Worm (Caenorhabditis elegans) whole organism, early embryonic: ENCODE data around the gene rsp-1.

ENCODE experiments used
- B0310.2 ChIP-seq: sonication (generic microtip); optimal IDR thresholded peaks from 2 replicates; lab custom pipeline; 2016; ENCODE audit warnings: mild to moderate bottlenecking, missing genetic modification characterization, missing compliant biosample characterization
- F13C5.2 ChIP-seq: sonication (generic microtip); optimal IDR thresholded peaks from 2 replicates; lab custom pipeline; 2017; ENCODE audit warnings: mild to moderate bottlenecking, missing genetic modification characterization, inconsistent platforms, missing compliant biosample characterization
- aly-1 ChIP-seq: sonication (generic microtip); optimal IDR thresholded peaks from 2 replicates; lab custom pipeline; 2016; ENCODE audit warnings: missing genetic modification characterization, missing compliant biosample characterization
- ama-1 ChIP-seq: fragments of 150-350 bp; optimal IDR thresholded peaks from 2 replicates; lab custom pipeline; 2014
- ceh-13 ChIP-seq: fragments of 200-800 bp; sonication (Bioruptor generic); optimal IDR thresholded peaks from 2 replicates; lab custom pipeline; 2018; ENCODE audit warnings: mild to moderate bottlenecking, missing genetic modification characterization, missing compliant biosample characterization
- ceh-36 ChIP-seq: sonication (generic microtip); optimal IDR thresholded peaks from 2 replicates; lab custom pipeline; 2016; ENCODE audit warnings: missing genetic modification characterization, inconsistent platforms, missing compliant biosample characterization
- ets-7 ChIP-seq: sonication (generic microtip); optimal IDR thresholded peaks from 2 replicates; lab custom pipeline; 2016; ENCODE audit warnings: missing genotype, missing genetic modification characterization, missing compliant biosample characterization
- flt-1 ChIP-seq: fragments of 200-800 bp; sonication (Bioruptor generic); IDR thresholded peaks from 2 replicates; pipeline ENCODE4 v1.3.6; 2022; ENCODE audit warnings: missing genetic modification characterization, missing compliant biosample characterization
- hmbx-1 ChIP-seq: sonication (generic microtip); optimal IDR thresholded peaks from 2 replicates; lab custom pipeline; 2016; ENCODE audit warnings: mild to moderate bottlenecking, missing genetic modification characterization, missing compliant biosample characterization
- hmg-4 ChIP-seq: fragments of 200-800 bp; sonication (Bioruptor generic); optimal IDR thresholded peaks from 2 replicates; lab custom pipeline; 2018; ENCODE audit warnings: mild to moderate bottlenecking, missing genetic modification characterization, missing compliant biosample characterization
- hnd-1 ChIP-seq: sonication (generic microtip); optimal IDR thresholded peaks from 2 replicates; lab custom pipeline; 2016; ENCODE audit warnings: missing genetic modification characterization, missing compliant biosample characterization
- pes-1 ChIP-seq: fragments of 200-800 bp; sonication (Bioruptor generic); IDR thresholded peaks from 2 replicates; pipeline ENCODE4 v1.3.6; 2022; ENCODE audit warnings: missing genetic modification reagents, missing genetic modification characterization, missing compliant biosample characterization
- scrt-1 ChIP-seq: fragments of 200-800 bp; sonication (Bioruptor generic); IDR thresholded peaks from 2 replicates; pipeline ENCODE4 v1.3.6; 2022; ENCODE audit warnings: missing genetic modification characterization, missing compliant biosample characterization
- sea-1 ChIP-seq: fragments of 200-800 bp; sonication (Bioruptor generic); conservative IDR thresholded peaks from 2 replicates; pipeline ENCODE4 v1.3.6; 2022; ENCODE audit warnings: missing genetic modification characterization, missing compliant biosample characterization
- tbx-11 ChIP-seq: fragments of 200-800 bp; sonication (Bioruptor generic); IDR thresholded peaks from 2 replicates; pipeline ENCODE4 v1.3.6; 2022; ENCODE audit warnings: missing genetic modification characterization, missing compliant biosample characterization
- tbx-37 ChIP-seq: fragments of 200-800 bp; sonication (Bioruptor generic); conservative IDR thresholded peaks from 2 replicates; pipeline ENCODE4 v1.3.6; 2022; ENCODE audit warnings: missing genetic modification reagents, missing genetic modification characterization, missing compliant biosample characterization
- tra-4 ChIP-seq: sonication (generic microtip); optimal IDR thresholded peaks from 2 replicates; lab custom pipeline; 2017; ENCODE audit warnings: missing genetic modification characterization, missing compliant biosample characterization

The rsp-1 gene

ce11 chrII:11472542-11472941 lies 19.4 kb downstream of the rsp-1 start:
- no peak for TF ChIP-seq tbx-11
- TF ChIP-seq scrt-1 (GFP tag; lab: Robert Waterston, UW): no peak
- TF ChIP-seq pes-1 (GFP tag; lab: Robert Waterston, UW): no peak
- TF ChIP-seq hnd-1 (tag; lab: Kevin White, UChicago): no peak
- no peak for TF ChIP-seq aly-1 (tag; lab: Kevin White, UChicago)
- TF ChIP-seq ceh-36 (tag; lab: Kevin White, UChicago): no peak
- TF ChIP-seq B0310.2: no peak
- TF ChIP-seq ama-1 (lab: Kevin White, UChicago): no peak
- no peak for TF ChIP-seq ceh-13 (GFP tag; lab: Kevin White, UChicago)
- TF ChIP-seq hmg-4 (GFP tag; lab: Kevin White, UChicago): no peak
- no peak for TF ChIP-seq tbx-37 (GFP tag; lab: Robert Waterston, UW)
- TF ChIP-seq flt-1 (GFP tag; lab: Robert Waterston, UW): no peak
- no peak for TF ChIP-seq tra-4 (tag; lab: Kevin White, UChicago)
- no peak for TF ChIP-seq F13C5.2
- no peak for TF ChIP-seq sea-1 (GFP tag; lab: Robert Waterston, UW)
- TF ChIP-seq hmbx-1: no peak

- TF ChIP-seq F13C5.2 (peak; percentile 44), aly-1 (tag; lab: Kevin White, UChicago) (no peak), pes-1 (GFP tag; lab: Robert Waterston, UW) (no peak), flt-1 (GFP tag; lab: Robert Waterston, UW) (peak; percentile 72), hmg-4 (GFP tag; lab: Kevin White, UChicago) (peak; percentile 22), tbx-37 (GFP tag; lab: Robert Waterston, UW) (peak; percentile 62; the same call in 1 of the 2 replicates)
Observed at ce11 chrII:11473525-11474181, 20.5 kb downstream of the rsp-1 start, which contains the start of the genes metl-1 and W02B12.11. Gene metl-1 (minus strand): TSS chrII:11473575. Gene W02B12.11 (plus strand): TSS chrII:11473861.

ce11 chrII:11476410-11476809 lies 23.2 kb downstream of the rsp-1 start, which contains the start of gene W02B12.16:
Gene W02B12.16 (minus strand): TSS chrII:11476510.
- TF ChIP-seq ceh-13 (GFP tag; lab: Kevin White, UChicago) (no peak), flt-1 (GFP tag; lab: Robert Waterston, UW) (no peak), hmbx-1 (no peak), tbx-11 (no peak), scrt-1 (GFP tag; lab: Robert Waterston, UW) (no peak)

ce11 chrII:11479076-11479475 lies 25.9 kb downstream of the rsp-1 start, which contains the start of gene W02B12.12:
Gene W02B12.12 (minus strand): TSS chrII:11479176.
- TF ChIP-seq aly-1 (tag; lab: Kevin White, UChicago): no peak
- TF ChIP-seq ets-7 (tag; lab: Kevin White, UChicago): no peak
- TF ChIP-seq hmg-4 (GFP tag; lab: Kevin White, UChicago): no peak

ce11 chrII:11484600-11484999 lies 31.4 kb downstream of the rsp-1 start:
- peak; percentile 98 for TF ChIP-seq hmg-4 (GFP tag; lab: Kevin White, UChicago)
- TF ChIP-seq pes-1 (GFP tag; lab: Robert Waterston, UW): peak; percentile 97
- TF ChIP-seq ama-1 (lab: Kevin White, UChicago): no peak
- peak; percentile 98 for TF ChIP-seq tbx-37 (GFP tag; lab: Robert Waterston, UW)
- peak; percentile 97 for TF ChIP-seq sea-1 (GFP tag; lab: Robert Waterston, UW)
- peak; percentile 97 for TF ChIP-seq flt-1 (GFP tag; lab: Robert Waterston, UW)
- peak; percentile 97 for TF ChIP-seq ceh-36 (tag; lab: Kevin White, UChicago)
- TF ChIP-seq ets-7 (tag; lab: Kevin White, UChicago): peak; percentile 89
- peak; percentile 97 for TF ChIP-seq F13C5.2
- peak; percentile 93 for TF ChIP-seq ceh-13 (GFP tag; lab: Kevin White, UChicago)
- TF ChIP-seq scrt-1 (GFP tag; lab: Robert Waterston, UW): peak; percentile 95
- peak; percentile 93 for TF ChIP-seq tra-4 (tag; lab: Kevin White, UChicago)
- peak; percentile 94 for TF ChIP-seq hnd-1 (tag; lab: Kevin White, UChicago)
- TF ChIP-seq hmbx-1: peak; percentile 89
- TF ChIP-seq aly-1 (tag; lab: Kevin White, UChicago): peak; percentile 97
- TF ChIP-seq B0310.2: peak; percentile 97
- TF ChIP-seq tbx-11: peak; percentile 96

- TF ChIP-seq scrt-1 (GFP tag; lab: Robert Waterston, UW) (no peak), hmbx-1 (no peak), hmg-4 (GFP tag; lab: Kevin White, UChicago) (no peak), ets-7 (tag; lab: Kevin White, UChicago) (no peak), ceh-13 (GFP tag; lab: Kevin White, UChicago) (no peak), ama-1 (lab: Kevin White, UChicago) (no peak), ceh-36 (tag; lab: Kevin White, UChicago) (no peak), flt-1 (GFP tag; lab: Robert Waterston, UW) (no peak), sea-1 (GFP tag; lab: Robert Waterston, UW) (no peak), aly-1 (tag; lab: Kevin White, UChicago) (no peak), hnd-1 (tag; lab: Kevin White, UChicago) (no peak)
Observed at ce11 chrII:11485200-11485599, 32.0 kb downstream of the rsp-1 start, which contains the start of gene twk-5. Gene twk-5 (minus strand): TSS chrII:11485300.

ce11 chrII:11486698-11487234 lies 33.6 kb downstream of the rsp-1 start, which contains the start of gene ttr-18:
Gene ttr-18 (minus strand): TSS chrII:11486748.
- no peak for TF ChIP-seq hnd-1 (tag; lab: Kevin White, UChicago)
- TF ChIP-seq ama-1 (lab: Kevin White, UChicago): no peak
- TF ChIP-seq ceh-13 (GFP tag; lab: Kevin White, UChicago): no peak
- TF ChIP-seq aly-1 (tag; lab: Kevin White, UChicago): no peak
- TF ChIP-seq ets-7 (tag; lab: Kevin White, UChicago): no peak
- TF ChIP-seq tra-4 (tag; lab: Kevin White, UChicago): no peak
- no peak for TF ChIP-seq pes-1 (GFP tag; lab: Robert Waterston, UW)
- no peak for TF ChIP-seq hmg-4 (GFP tag; lab: Kevin White, UChicago)
- no peak for TF ChIP-seq B0310.2
